Worm (Caenorhabditis elegans) whole organism, L1 larva: ENCODE results near the gene Y9C9A.13.

Experiments used
- C04F5.9 ChIP-seq: sonication (generic microtip); optimal IDR thresholded peaks from 2 replicates; lab custom pipeline; 2016; ENCODE audit warnings: missing genetic modification characterization, missing compliant biosample characterization
- aly-2 ChIP-seq: fragments of 150-350 bp; optimal IDR thresholded peaks from 2 replicates; lab custom pipeline; 2014; ENCODE audit warnings: missing biosample characterization, missing genetic modification characterization
- ceh-63 ChIP-seq: fragments of 200-800 bp; sonication (Bioruptor generic); optimal IDR thresholded peaks from 2 replicates; lab custom pipeline; 2018; ENCODE audit warnings: mild to moderate bottlenecking, missing genetic modification characterization, missing compliant biosample characterization
- ceh-82 ChIP-seq, 3 experiments: fragments of 150-350 bp in 1 of 3; sonication (generic microtip) in 2 of 3; optimal IDR thresholded peaks; 2 replicates each; lab custom pipeline; 2014 to 2017; ENCODE audit warnings: missing biosample characterization in 3 of 3, missing genetic modification characterization in 3 of 3
- ceh-88 ChIP-seq: fragments of 200-800 bp; sonication (Bioruptor generic); IDR thresholded peaks from 2 replicates; pipeline ENCODE4 v1.3.6; 2022; ENCODE audit warnings: missing genetic modification characterization, missing compliant biosample characterization
- dpl-1 ChIP-seq, 3 experiments: fragments of 150-350 bp in 2 of 3; sonication (generic microtip) in 1 of 3; optimal IDR thresholded peaks; 2 replicates each; lab custom pipeline; 2014 to 2017; ENCODE audit warnings: missing biosample characterization in 3 of 3, missing genetic modification characterization in 3 of 3, missing genetic modification reagents in 3 of 3
- dsc-1 ChIP-seq: sonication (generic microtip); optimal IDR thresholded peaks from 2 replicates; lab custom pipeline; 2016; ENCODE audit warnings: mild to moderate bottlenecking, missing genetic modification characterization, missing compliant biosample characterization
- efl-1 ChIP-seq, 4 experiments: fragments of 150-350 bp; optimal IDR thresholded peaks in 3 of 4; peaks in 1 of 4; 1 replicate in 1 of 4; 2 replicates in 3 of 4; lab custom pipeline; 2014; ENCODE audit warnings: missing biosample characterization in 2 of 4, missing genetic modification characterization in 2 of 4, missing genetic modification reagents in 2 of 4
- efl-3 ChIP-seq: fragments of 200-800 bp; sonication (Bioruptor generic); optimal IDR thresholded peaks from 2 replicates; lab custom pipeline; 2018; ENCODE audit warnings: mild to moderate bottlenecking, missing genetic modification characterization, missing compliant biosample characterization
- egl-13 ChIP-seq: sonication (generic microtip); optimal IDR thresholded peaks from 2 replicates; lab custom pipeline; 2016; ENCODE audit warnings: missing genotype, missing genetic modification reagents, missing genetic modification characterization, missing compliant biosample characterization
- fkh-10 ChIP-seq: sonication (generic microtip); optimal IDR thresholded peaks from 2 replicates; lab custom pipeline; 2017; ENCODE audit warnings: missing biosample characterization, missing genetic modification reagents, missing genetic modification characterization
- fkh-4 ChIP-seq: sonication (generic microtip); optimal IDR thresholded peaks from 2 replicates; lab custom pipeline; 2016; ENCODE audit warnings: missing compliant biosample characterization, missing genetic modification characterization, borderline replicate concordance
- fos-1 ChIP-seq: fragments of 150-350 bp; optimal IDR thresholded peaks from 2 replicates; lab custom pipeline; 2014; ENCODE audit warnings: missing biosample characterization, missing genetic modification characterization
- grh-1 ChIP-seq: fragments of 200-800 bp; sonication (Bioruptor generic); IDR thresholded peaks from 2 replicates; pipeline ENCODE4 v1.3.6; 2022; ENCODE audit warnings: missing genetic modification reagents, missing genetic modification characterization, missing compliant biosample characterization
- hpl-2 ChIP-seq: fragments of 150-350 bp; optimal IDR thresholded peaks from 2 replicates; lab custom pipeline; 2014; ENCODE audit warnings: missing biosample characterization, missing genetic modification reagents, missing genetic modification characterization
- jun-1 ChIP-seq: fragments of 150-350 bp; optimal IDR thresholded peaks from 2 replicates; lab custom pipeline; 2014; ENCODE audit warnings: missing biosample characterization, missing genetic modification reagents, missing genetic modification characterization
- lin-13 ChIP-seq: fragments of 150-350 bp; optimal IDR thresholded peaks from 2 replicates; lab custom pipeline; 2014; ENCODE audit warnings: missing biosample characterization, missing genetic modification reagents, missing genetic modification characterization
- lin-15B ChIP-seq: fragments of 150-350 bp; sonication (generic microtip); optimal IDR thresholded peaks from 3 replicates; lab custom pipeline; 2014; ENCODE audit warnings: missing biosample characterization, missing genetic modification characterization
- mdl-1 ChIP-seq, 2 experiments: fragments of 150-350 bp; optimal IDR thresholded peaks; 2 replicates each; lab custom pipeline; 2014 to 2017; ENCODE audit warnings: missing biosample characterization in 2 of 2, missing genetic modification characterization in 2 of 2, inconsistent platforms in 1 of 2
- mef-2 ChIP-seq: fragments of 150-350 bp; optimal IDR thresholded peaks from 2 replicates; lab custom pipeline; 2014; ENCODE audit warnings: missing biosample characterization, missing genetic modification characterization
- nhr-12 ChIP-seq: sonication (generic microtip); optimal IDR thresholded peaks from 2 replicates; lab custom pipeline; 2017; ENCODE audit warnings: missing biosample characterization, missing genetic modification characterization
- nhr-19 ChIP-seq: fragments of 200-800 bp; sonication (Bioruptor generic); conservative IDR thresholded peaks from 2 replicates; pipeline ENCODE4 v1.3.6; 2022; ENCODE audit warnings: missing genetic modification characterization, missing compliant biosample characterization
- nhr-20 ChIP-seq: sonication (generic microtip); optimal IDR thresholded peaks from 2 replicates; lab custom pipeline; 2016; ENCODE audit warnings: mild to moderate bottlenecking, missing genetic modification characterization, missing compliant biosample characterization
- nhr-28 ChIP-seq: fragments of 150-350 bp; optimal IDR thresholded peaks from 2 replicates; lab custom pipeline; 2014; ENCODE audit warnings: missing biosample characterization, missing genetic modification characterization
- nhr-47 ChIP-seq: sonication (generic microtip); optimal IDR thresholded peaks from 2 replicates; lab custom pipeline; 2016; ENCODE audit warnings: mild to moderate bottlenecking, missing genetic modification characterization, moderate library complexity, missing compliant biosample characterization
- nhr-71 ChIP-seq: sonication (generic microtip); optimal IDR thresholded peaks from 2 replicates; lab custom pipeline; 2016; ENCODE audit warnings: mild to moderate bottlenecking, missing genetic modification characterization, moderate library complexity, missing compliant biosample characterization
- nhr-77 ChIP-seq: fragments of 150-350 bp; optimal IDR thresholded peaks from 2 replicates; lab custom pipeline; 2014; ENCODE audit warnings: missing biosample characterization, missing genetic modification characterization
- nhr-84 ChIP-seq: sonication (generic microtip); optimal IDR thresholded peaks from 2 replicates; lab custom pipeline; 2017; ENCODE audit warnings: missing biosample characterization, missing genetic modification characterization
- pag-3 ChIP-seq: sonication (generic microtip); optimal IDR thresholded peaks from 2 replicates; lab custom pipeline; 2017; ENCODE audit warnings: missing genetic modification characterization, mild to moderate bottlenecking, missing compliant biosample characterization, antibody characterized with exemption, borderline replicate concordance; ENCODE audit not compliant: insufficient read depth
- pqm-1 ChIP-seq: sonication (generic microtip); optimal IDR thresholded peaks from 3 replicates; lab custom pipeline; 2017; ENCODE audit warnings: missing biosample characterization, missing genetic modification characterization
- snpc-4 ChIP-seq: fragments of 150-350 bp; optimal IDR thresholded peaks from 2 replicates; lab custom pipeline; 2014; ENCODE audit warnings: missing biosample characterization, missing genetic modification characterization
- snu-23 ChIP-seq: sonication (generic microtip); optimal IDR thresholded peaks from 2 replicates; lab custom pipeline; 2016; ENCODE audit warnings: missing genetic modification characterization, missing compliant biosample characterization
- sox-4 ChIP-seq: sonication (generic microtip); optimal IDR thresholded peaks from 2 replicates; lab custom pipeline; 2016; ENCODE audit warnings: missing genetic modification characterization, missing compliant biosample characterization
- sptf-1 ChIP-seq: fragments of 150-350 bp; optimal IDR thresholded peaks from 2 replicates; lab custom pipeline; 2014; ENCODE audit warnings: missing biosample characterization, missing genetic modification characterization
- sup-37 ChIP-seq: fragments of 200-800 bp; sonication (Bioruptor generic); optimal IDR thresholded peaks from 2 replicates; lab custom pipeline; 2018; ENCODE audit warnings: mild to moderate bottlenecking, missing genetic modification characterization, missing compliant biosample characterization
- unc-62 ChIP-seq: fragments of 150-350 bp; optimal IDR thresholded peaks from 2 replicates; lab custom pipeline; 2014; ENCODE audit warnings: missing biosample characterization, missing genetic modification reagents, missing genetic modification characterization
- unc-86 ChIP-seq: sonication (generic microtip); optimal IDR thresholded peaks from 2 replicates; lab custom pipeline; 2016; ENCODE audit warnings: missing genetic modification characterization, missing compliant biosample characterization
- zag-1 ChIP-seq: fragments of 150-350 bp; optimal IDR thresholded peaks from 2 replicates; lab custom pipeline; 2014; ENCODE audit warnings: missing biosample characterization, missing genetic modification characterization

Y9C9A.13 gene

DNA sequence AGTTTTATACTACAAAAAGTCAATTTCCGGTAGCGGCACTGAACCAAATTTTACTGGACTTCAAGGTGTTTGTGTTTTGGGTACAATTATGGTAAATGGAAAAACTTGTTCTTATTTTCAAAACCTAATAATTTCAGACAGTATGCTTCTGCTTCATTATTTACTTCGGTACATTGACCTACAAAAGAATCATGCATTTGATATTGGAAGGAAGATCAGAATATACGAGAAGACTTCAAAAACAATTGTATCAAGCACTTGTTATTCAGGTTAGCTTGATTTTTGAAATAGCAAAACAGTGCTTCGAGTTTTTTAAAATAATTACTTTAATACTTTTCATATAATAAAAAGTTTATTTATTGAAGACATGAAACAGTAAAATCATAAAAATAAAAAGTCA, 23.8 kb upstream of the Y9C9A.13 start:
- TF ChIP-seq mef-2 (tag; lab: Kevin White, UChicago) (no peak), ceh-88 (no peak), ceh-63 (GFP tag; lab: Kevin White, UChicago) (no peak), ceh-82 (tag; optimal IDR thresholded peaks at IDR 0.05; lab: Kevin White, UChicago) (no peak), nhr-28 (no peak), fkh-4 (tag; lab: Kevin White, UChicago) (no peak), fkh-10 (GFP tag; lab: Kevin White, UChicago) (no peak), efl-1 (optimal IDR thresholded peaks at IDR 0.05; lab: Kevin White, UChicago) (no peak), efl-1 (GFP tag; optimal IDR thresholded peaks at IDR 0.05 in 1 of 2; lab: Kevin White, UChicago) (no peak), jun-1 (tag; lab: Kevin White, UChicago) (no peak), nhr-19 (GFP tag; lab: Robert Waterston, UW) (no peak), nhr-12 (no peak), aly-2 (no peak), pqm-1 (no peak), fos-1 (no peak), pag-3 (tag; lab: Kevin White, UChicago) (no peak), snpc-4 (no peak), efl-3 (GFP tag; lab: Kevin White, UChicago) (no peak), nhr-77 (tag; lab: Kevin White, UChicago) (no peak), sptf-1 (tag; lab: Kevin White, UChicago) (no peak)

DNA sequence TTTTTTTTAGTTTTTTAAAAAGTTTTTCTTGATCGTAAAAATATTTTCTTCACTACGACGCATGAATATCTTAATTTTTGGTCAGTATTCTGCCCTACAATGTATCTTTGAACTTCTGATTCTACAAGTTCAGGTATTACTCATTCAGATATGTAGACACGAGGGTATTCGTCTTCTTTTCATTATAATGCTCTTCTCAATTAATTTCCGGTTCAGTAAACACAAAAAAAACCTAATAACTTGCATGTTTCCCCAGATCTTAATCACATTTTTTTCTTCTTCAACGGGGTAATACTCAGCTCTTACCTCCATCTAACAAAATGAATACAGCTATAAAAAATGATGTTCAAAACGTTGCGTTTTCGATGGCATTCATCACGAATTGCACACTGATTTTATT, 22.8 kb upstream of the Y9C9A.13 start, which contains the start of gene str-162:
Gene str-162, plus strand, starts transcription at position 301 of the 400 bp plus-strand sequence.
- TF ChIP-seq nhr-47 (tag; lab: Kevin White, UChicago), result no peak
- no peak for TF ChIP-seq nhr-20 (tag; lab: Kevin White, UChicago)
- TF ChIP-seq dpl-1 (GFP tag; optimal IDR thresholded peaks at IDR 0.05; lab: Kevin White, UChicago), result no peak
- no peak for TF ChIP-seq lin-15B
- no peak for TF ChIP-seq sup-37 (GFP tag; lab: Kevin White, UChicago)
- no peak for TF ChIP-seq egl-13 (tag; lab: Kevin White, UChicago)
- TF ChIP-seq fkh-10 (GFP tag; lab: Kevin White, UChicago), result no peak
- TF ChIP-seq dsc-1 (tag; lab: Kevin White, UChicago), result no peak
- TF ChIP-seq snu-23 (GFP tag; lab: Kevin White, UChicago), result no peak
- TF ChIP-seq unc-62 (GFP tag; lab: Kevin White, UChicago), result no peak
- no peak for TF ChIP-seq grh-1 (GFP tag; lab: Robert Waterston, UW)
- TF ChIP-seq C04F5.9, result no peak
- no peak for TF ChIP-seq aly-2
- TF ChIP-seq nhr-84, result no peak
- no peak for TF ChIP-seq nhr-71 (tag; lab: Kevin White, UChicago)

DNA sequence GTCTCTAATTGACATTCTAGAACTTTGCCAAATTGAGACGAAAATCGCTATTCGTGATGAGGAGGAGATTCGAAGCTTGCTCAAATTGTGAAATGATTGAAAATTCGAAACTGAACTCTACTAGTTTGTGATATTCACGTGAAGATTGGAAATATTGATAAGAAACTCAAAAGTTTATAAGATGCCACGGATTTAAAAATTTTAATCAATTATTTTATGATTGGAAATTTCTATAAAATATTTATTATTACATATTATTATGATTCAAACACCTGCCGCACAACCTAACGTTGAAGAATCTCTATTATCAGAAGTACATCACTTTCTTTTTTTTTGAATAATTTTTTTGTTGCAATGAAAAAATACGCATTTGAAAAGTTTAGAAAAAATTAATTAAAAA, 19.2 kb upstream of the Y9C9A.13 start, which contains the start of gene E03H12.7:
Gene E03H12.7, minus strand, starts transcription at position 101 of the 400 bp plus-strand sequence.
- TF ChIP-seq lin-13 (no peak), zag-1 (tag; lab: Kevin White, UChicago) (no peak), unc-86 (tag; lab: Kevin White, UChicago) (no peak), mdl-1 (tag; optimal IDR thresholded peaks at IDR 0.05; lab: Kevin White, UChicago) (no peak), hpl-2 (no peak), mef-2 (tag; lab: Kevin White, UChicago) (no peak), nhr-77 (tag; lab: Kevin White, UChicago) (no peak)

DNA sequence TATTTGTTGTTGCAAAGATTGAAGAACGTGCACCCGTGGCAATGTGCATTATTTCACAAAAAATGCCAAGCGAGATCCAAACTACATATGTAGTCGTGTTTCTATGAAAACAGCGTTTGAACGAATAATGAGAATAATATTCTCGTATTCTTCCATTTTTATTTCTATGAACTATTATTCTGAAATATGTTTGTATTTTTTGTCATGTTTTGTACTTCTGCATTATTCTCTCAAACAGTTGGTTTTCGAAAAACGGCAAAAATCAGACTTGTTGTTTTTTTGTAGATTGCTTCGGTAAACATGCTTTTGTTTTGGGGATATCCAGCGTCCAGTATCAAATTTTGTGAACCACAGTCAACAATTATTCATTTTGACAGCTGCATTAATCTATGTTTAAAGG, 16.9 kb upstream of the Y9C9A.13 start, which contains the start of gene clec-177:
Gene clec-177, plus strand, starts transcription at position 301 of the 400 bp plus-strand sequence.
- no peak for TF ChIP-seq unc-62 (GFP tag; lab: Kevin White, UChicago)
- TF ChIP-seq sox-4 (tag; lab: Kevin White, UChicago), result no peak
- TF ChIP-seq pqm-1, result no peak
- TF ChIP-seq nhr-12, result no peak
- no peak for TF ChIP-seq nhr-47 (tag; lab: Kevin White, UChicago)
- TF ChIP-seq, all 84 proteins: peak for 0
